Fruit fly (Drosophila melanogaster) whole organism, prepupa: ENCODE measurements around the gene knk.

ENCODE experiments used
- CG10631 ChIP-seq: fragments of 200-800 bp; sonication (Bioruptor generic); optimal IDR thresholded peaks from 2 replicates; lab custom pipeline; 2016; ENCODE audit warnings: missing biosample characterization, missing genetic modification characterization
- CG10669 ChIP-seq: fragments of 200-800 bp; sonication (Bioruptor generic); optimal IDR thresholded peaks from 3 replicates; lab custom pipeline; 2018; ENCODE audit warnings: missing biosample characterization, mild to moderate bottlenecking, missing genetic modification characterization, moderate library complexity
- CG11294 ChIP-seq: fragments of 200-800 bp; sonication (Bioruptor generic); IDR thresholded peaks from 2 replicates; pipeline ENCODE4 v1.3.6; 2022; ENCODE audit warnings: missing biosample characterization, missing genetic modification characterization
- CG11762 ChIP-seq: fragments of 200-800 bp; sonication (Bioruptor generic); optimal IDR thresholded peaks from 3 replicates; lab custom pipeline; 2016; ENCODE audit warnings: missing biosample characterization, missing genetic modification characterization; ENCODE audit not compliant: insufficient read depth
- CG11902 ChIP-seq: fragments of 200-800 bp; sonication (Bioruptor generic); optimal IDR thresholded peaks from 3 replicates; lab custom pipeline; 2016; ENCODE audit warnings: missing biosample characterization, missing genetic modification characterization
- CG3032 ChIP-seq: fragments of 200-800 bp; optimal IDR thresholded peaks from 2 replicates; lab custom pipeline; 2019; ENCODE audit warnings: missing biosample characterization, mild to moderate bottlenecking, missing genetic modification characterization, moderate library complexity
- CG32006 ChIP-seq: fragments of 200-800 bp; sonication (Bioruptor generic); optimal IDR thresholded peaks from 3 replicates; lab custom pipeline; 2017; ENCODE audit warnings: missing biosample characterization, mild to moderate bottlenecking, missing genetic modification characterization
- CG34406 ChIP-seq: fragments of 200-800 bp; sonication (Bioruptor generic); optimal IDR thresholded peaks from 3 replicates; lab custom pipeline; 2016; ENCODE audit warnings: missing biosample characterization, missing genetic modification characterization
- CG3919 ChIP-seq: fragments of 200-800 bp; sonication (Bioruptor generic); optimal IDR thresholded peaks from 3 replicates; lab custom pipeline; 2016; ENCODE audit warnings: missing biosample characterization, missing genetic modification characterization
- CG4318 ChIP-seq: fragments of 200-800 bp; sonication (Bioruptor generic); optimal IDR thresholded peaks from 3 replicates; lab custom pipeline; 2017; ENCODE audit warnings: missing biosample characterization, mild to moderate bottlenecking, missing genetic modification characterization
- CG6163 ChIP-seq: fragments of 200-800 bp; sonication (Bioruptor generic); IDR thresholded peaks from 3 replicates; pipeline ENCODE4 v1.3.6; 2022; ENCODE audit warnings: missing biosample characterization, missing genetic modification characterization
- CG6276 ChIP-seq: fragments of 200-800 bp; sonication (Bioruptor generic); optimal IDR thresholded peaks from 2 replicates; lab custom pipeline; 2017; ENCODE audit warnings: missing biosample characterization, mild to moderate bottlenecking, missing genetic modification characterization
- CG6792 ChIP-seq: fragments of 200-800 bp; sonication (Bioruptor generic); optimal IDR thresholded peaks from 3 replicates; lab custom pipeline; 2016; ENCODE audit warnings: missing biosample characterization, missing genetic modification characterization
- CG6808 ChIP-seq: fragments of 200-800 bp; sonication (Bioruptor generic); optimal IDR thresholded peaks from 3 replicates; lab custom pipeline; 2017; ENCODE audit warnings: missing biosample characterization, missing genetic modification characterization, mild to moderate bottlenecking, moderate library complexity, missing genetic modification reagents
- CG6854 ChIP-seq: fragments of 200-800 bp; sonication (Bioruptor generic); optimal IDR thresholded peaks from 2 replicates; lab custom pipeline; 2017; ENCODE audit warnings: missing biosample characterization, mild to moderate bottlenecking, missing genetic modification characterization
- CG7368 ChIP-seq: fragments of 200-800 bp; sonication (Bioruptor generic); optimal IDR thresholded peaks from 3 replicates; lab custom pipeline; 2016; ENCODE audit warnings: missing biosample characterization, missing genetic modification characterization
- CG8119 ChIP-seq: fragments of 200-800 bp; sonication (Bioruptor generic); IDR thresholded peaks from 3 replicates; pipeline ENCODE4 v1.3.6; 2022; ENCODE audit warnings: missing biosample characterization, missing genetic modification characterization
- CG9139 ChIP-seq: fragments of 200-800 bp; sonication (Bioruptor generic); optimal IDR thresholded peaks from 3 replicates; lab custom pipeline; 2017; ENCODE audit warnings: missing biosample characterization, mild to moderate bottlenecking, missing genetic modification characterization
- Eip75B ChIP-seq: fragments of 200-800 bp; sonication (Bioruptor generic); optimal IDR thresholded peaks from 3 replicates; lab custom pipeline; 2016; ENCODE audit warnings: missing biosample characterization, missing genetic modification characterization
- Eip78C ChIP-seq: fragments of 200-800 bp; sonication (Bioruptor generic); peaks from one replicate; lab custom pipeline; 2016; ENCODE audit warnings: missing biosample characterization, missing genetic modification characterization
- Eip93F ChIP-seq: fragments of 200-800 bp; sonication (Bioruptor generic); optimal IDR thresholded peaks from 2 replicates; lab custom pipeline; 2016; ENCODE audit warnings: missing biosample characterization, mild to moderate bottlenecking, missing genetic modification characterization
- Ets21C ChIP-seq: fragments of 200-800 bp; sonication (Bioruptor generic); optimal IDR thresholded peaks from 3 replicates; lab custom pipeline; 2016; ENCODE audit warnings: missing biosample characterization, missing genetic modification characterization
- Ets96B ChIP-seq: fragments of 200-800 bp; optimal IDR thresholded peaks from 2 replicates; lab custom pipeline; 2019; ENCODE audit warnings: missing biosample characterization, mild to moderate bottlenecking, missing genetic modification characterization, moderate library complexity
- Gug ChIP-seq: fragments of 200-800 bp; sonication (Bioruptor generic); IDR thresholded peaks from 2 replicates; pipeline ENCODE4 v1.3.6; 2022; ENCODE audit warnings: missing biosample characterization, missing genetic modification characterization
- Hr38 ChIP-seq: sonication (Bioruptor generic); optimal IDR thresholded peaks from 2 replicates; lab custom pipeline; 2016; ENCODE audit warnings: missing biosample characterization, missing genetic modification characterization
- Hr39 ChIP-seq: fragments of 200-800 bp; sonication (Bioruptor generic); optimal IDR thresholded peaks from 2 replicates; lab custom pipeline; 2016; ENCODE audit warnings: missing biosample characterization, missing genetic modification characterization
- Hr4 ChIP-seq: fragments of 200-800 bp; sonication (Bioruptor generic); optimal IDR thresholded peaks from 3 replicates; lab custom pipeline; 2016; ENCODE audit warnings: missing biosample characterization, missing genetic modification characterization
- Lpt ChIP-seq: fragments of 200-800 bp; sonication (Bioruptor generic); optimal IDR thresholded peaks from 3 replicates; lab custom pipeline; 2016; ENCODE audit warnings: missing biosample characterization, missing genetic modification characterization
- Met ChIP-seq: fragments of 200-800 bp; sonication (Bioruptor generic); optimal IDR thresholded peaks from 3 replicates; lab custom pipeline; 2016; ENCODE audit warnings: missing biosample characterization, missing genetic modification characterization
- OdsH ChIP-seq: fragments of 200-800 bp; sonication (Bioruptor generic); optimal IDR thresholded peaks from 3 replicates; lab custom pipeline; 2016; ENCODE audit warnings: missing biosample characterization, missing genetic modification characterization
- Sox102F ChIP-seq: fragments of 200-800 bp; sonication (Bioruptor generic); optimal IDR thresholded peaks from 2 replicates; lab custom pipeline; 2016; ENCODE audit warnings: missing biosample characterization, mild to moderate bottlenecking, missing genetic modification characterization
- Sox14 ChIP-seq: fragments of 200-800 bp; sonication (Bioruptor generic); optimal IDR thresholded peaks from 3 replicates; lab custom pipeline; 2016; ENCODE audit warnings: missing biosample characterization, missing genetic modification characterization
- Sox15 ChIP-seq: fragments of 200-800 bp; sonication (Bioruptor generic); optimal IDR thresholded peaks from 3 replicates; lab custom pipeline; 2016; ENCODE audit warnings: missing biosample characterization, missing genetic modification characterization
- achi ChIP-seq: fragments of 200-800 bp; sonication (Bioruptor generic); optimal IDR thresholded peaks from 3 replicates; lab custom pipeline; 2016; ENCODE audit warnings: missing biosample characterization, missing genetic modification characterization
- dac ChIP-seq: fragments of 200-800 bp; sonication (Bioruptor generic); optimal IDR thresholded peaks from 2 replicates; lab custom pipeline; 2017; ENCODE audit warnings: missing biosample characterization, mild to moderate bottlenecking, missing genetic modification characterization
- eg ChIP-seq: fragments of 200-800 bp; sonication (Bioruptor generic); IDR thresholded peaks from 3 replicates; pipeline ENCODE4 v1.3.6; 2022; ENCODE audit warnings: missing biosample characterization, missing genetic modification characterization
- fd59A ChIP-seq: fragments of 200-800 bp; sonication (Bioruptor generic); optimal IDR thresholded peaks from 2 replicates; lab custom pipeline; 2017; ENCODE audit warnings: missing biosample characterization, mild to moderate bottlenecking, missing genetic modification characterization, missing genetic modification reagents
- fd85E ChIP-seq: fragments of 200-800 bp; sonication (Bioruptor generic); optimal IDR thresholded peaks from 3 replicates; lab custom pipeline; 2016; ENCODE audit warnings: missing biosample characterization, missing genetic modification characterization
- lz ChIP-seq: fragments of 200-800 bp; sonication (Bioruptor generic); optimal IDR thresholded peaks from 3 replicates; lab custom pipeline; 2016; ENCODE audit warnings: missing biosample characterization, missing genetic modification characterization
- net ChIP-seq: fragments of 200-800 bp; sonication (Bioruptor generic); optimal IDR thresholded peaks from 3 replicates; lab custom pipeline; 2016; ENCODE audit warnings: missing biosample characterization, missing genetic modification characterization
- spab ChIP-seq: fragments of 200-800 bp; sonication (Bioruptor generic); optimal IDR thresholded peaks from 2 replicates; lab custom pipeline; 2017; ENCODE audit warnings: missing biosample characterization, mild to moderate bottlenecking, missing genetic modification characterization, missing genetic modification reagents
- ss ChIP-seq, 2 experiments: fragments of 200-800 bp; sonication (Bioruptor generic); optimal IDR thresholded peaks; 2 replicates in 1 of 2; 3 replicates in 1 of 2; lab custom pipeline; 2017 to 2018; ENCODE audit warnings: mild to moderate bottlenecking in 2 of 2, missing biosample characterization in 2 of 2, missing genetic modification characterization in 2 of 2, moderate library complexity in 1 of 2
- topi ChIP-seq: fragments of 200-800 bp; sonication (Bioruptor generic); optimal IDR thresholded peaks from 3 replicates; lab custom pipeline; 2016; ENCODE audit warnings: missing biosample characterization, missing genetic modification characterization
- vri ChIP-seq: fragments of 200-800 bp; sonication (Bioruptor generic); optimal IDR thresholded peaks from 3 replicates; lab custom pipeline; 2016; ENCODE audit warnings: missing biosample characterization, mild to moderate bottlenecking, missing genetic modification characterization

knk gene

dm6 chr3R:10134341-10134668, 8.8 kb upstream of the knk start (continued):
- TF ChIP-seq CG6792 (GFP tag; lab: Kevin White, UChicago) = peak; percentile 31
- peak; percentile 50 for TF ChIP-seq lz
- no peak for TF ChIP-seq CG6854 (GFP tag; lab: Kevin White, UChicago)
- TF ChIP-seq CG34406 (GFP tag; lab: Kevin White, UChicago) = no peak
- no peak for TF ChIP-seq CG6808 (GFP tag; lab: Kevin White, UChicago)
- no peak for TF ChIP-seq CG10631 (GFP tag; lab: Kevin White, UChicago)
- TF ChIP-seq Eip78C (GFP tag; lab: Kevin White, UChicago) = peak; percentile 47
- TF ChIP-seq CG11902 = no peak
- TF ChIP-seq CG8119 = no peak
- no peak for TF ChIP-seq CG11294 (GFP tag; lab: Robert Waterston, UW)
- TF ChIP-seq Sox15 (GFP tag; lab: Kevin White, UChicago) = no peak
- no peak for TF ChIP-seq Hr4 (GFP tag; lab: Kevin White, UChicago)
- TF ChIP-seq Hr39 = no peak
- peak; percentile 29 for TF ChIP-seq Eip75B (GFP tag; lab: Kevin White, UChicago)
- peak; percentile 61 for TF ChIP-seq CG6163 (GFP tag; lab: Robert Waterston, UW)
- TF ChIP-seq CG10669 = no peak
- peak; percentile 33 for TF ChIP-seq Met
- no peak for TF ChIP-seq CG9139 (GFP tag; lab: Kevin White, UChicago)
- no peak for TF ChIP-seq CG11762 (GFP tag; lab: Kevin White, UChicago)
- no peak for TF ChIP-seq Hr38 (GFP tag; lab: Kevin White, UChicago)
- TF ChIP-seq achi (GFP tag; lab: Kevin White, UChicago) = peak; percentile 33
- TF ChIP-seq CG4318 (GFP tag; lab: Kevin White, UChicago) = no peak
- no peak for TF ChIP-seq net (GFP tag; lab: Kevin White, UChicago)
- TF ChIP-seq topi = peak; percentile 43
- TF ChIP-seq vri (GFP tag; lab: Kevin White, UChicago) = peak; percentile 25
- TF ChIP-seq eg (GFP tag; lab: Robert Waterston, UW) = peak; percentile 23; the same call in 1 of the 3 replicates
- no peak for TF ChIP-seq CG3032 (tag; lab: Kevin White, UChicago)
- no peak for TF ChIP-seq Lpt (GFP tag; lab: Kevin White, UChicago)
- TF ChIP-seq spab (GFP tag; lab: Kevin White, UChicago) = no peak
- no peak for TF ChIP-seq dac (GFP tag; lab: Kevin White, UChicago)
- no peak for TF ChIP-seq Eip93F (GFP tag; lab: Kevin White, UChicago)

dm6 chr3R:10133419-10134340, 8.2 kb upstream of the knk start:
- TF ChIP-seq ss (GFP tag; optimal IDR thresholded peaks at IDR 0.05; lab: Kevin White, UChicago) (peak in 1 of 2 experiments; percentile 48), fd85E (GFP tag; lab: Kevin White, UChicago) (peak; percentile 29), CG6163 (GFP tag; lab: Robert Waterston, UW) (peak; percentile 35; the same call in 2 of the 3 replicates), fd59A (GFP tag; lab: Kevin White, UChicago) (no peak), Sox14 (GFP tag; lab: Kevin White, UChicago) (peak; percentile 56), CG11762 (GFP tag; lab: Kevin White, UChicago) (no peak), Eip78C (GFP tag; lab: Kevin White, UChicago) (peak; percentile 75), Hr39 (no peak), CG32006 (GFP tag; lab: Kevin White, UChicago) (no peak), vri (GFP tag; lab: Kevin White, UChicago) (peak; percentile 80), CG6276 (GFP tag; lab: Kevin White, UChicago) (no peak), Sox102F (GFP tag; lab: Kevin White, UChicago) (no peak), CG11902 (no peak), CG7368 (GFP tag; lab: Kevin White, UChicago) (no peak), eg (GFP tag; lab: Robert Waterston, UW) (peak; percentile 45; the same call in 1 of the 3 replicates), OdsH (GFP tag; lab: Kevin White, UChicago) (no peak), Ets96B (tag; lab: Kevin White, UChicago) (no peak), CG3919 (no peak), Ets21C (GFP tag; lab: Kevin White, UChicago) (no peak), CG9139 (GFP tag; lab: Kevin White, UChicago) (peak; percentile 3), Lpt (GFP tag; lab: Kevin White, UChicago) (no peak), Eip75B (GFP tag; lab: Kevin White, UChicago) (no peak), Gug (no peak)
